Fruit fly (Drosophila melanogaster) whole organism, embryonic: Measurements from ENCODE around the gene Ccdc58.

ENCODE experiments used
- Adf1 ChIP-seq: fragments of 200-800 bp; sonication (Bioruptor generic); IDR thresholded peaks from 2 replicates; pipeline ENCODE4 v1.3.6; 2022; ENCODE audit warnings: missing biosample characterization, missing genetic modification characterization
- Blimp-1 ChIP-seq: fragments of 200-800 bp; sonication (Bioruptor generic); optimal IDR thresholded peaks from 3 replicates; lab custom pipeline; 2018; ENCODE audit warnings: missing biosample characterization, missing genetic modification characterization, mild to moderate bottlenecking, moderate library complexity, missing genetic modification reagents
- CG11456 ChIP-seq: fragments of 200-800 bp; sonication (Bioruptor generic); IDR thresholded peaks from 3 replicates; pipeline ENCODE4 v1.3.6; 2022; ENCODE audit warnings: missing biosample characterization, missing genetic modification characterization
- CG12659 ChIP-seq: fragments of 200-800 bp; sonication (Bioruptor generic); optimal IDR thresholded peaks from 3 replicates; lab custom pipeline; 2017; ENCODE audit warnings: mild to moderate bottlenecking, missing biosample characterization, missing genetic modification reagents, missing genetic modification characterization
- CG12942 ChIP-seq: fragments of 200-800 bp; sonication (Bioruptor generic); optimal IDR thresholded peaks from 3 replicates; lab custom pipeline; 2016; ENCODE audit warnings: missing biosample characterization, missing genetic modification characterization
- CG13296 ChIP-seq: fragments of 200-800 bp; sonication (Bioruptor generic); optimal IDR thresholded peaks from 3 replicates; lab custom pipeline; 2018; ENCODE audit warnings: missing biosample characterization, mild to moderate bottlenecking, missing genetic modification characterization
- CG14441 ChIP-seq: fragments of 200-800 bp; sonication (Bioruptor generic); IDR thresholded peaks from 2 replicates; pipeline ENCODE4 v1.3.6; 2022; ENCODE audit warnings: missing biosample characterization, missing genetic modification characterization
- CG15514 ChIP-seq: fragments of 200-800 bp; sonication (Bioruptor generic); optimal IDR thresholded peaks from 3 replicates; lab custom pipeline; 2017; ENCODE audit warnings: missing biosample characterization, missing genetic modification characterization, mild to moderate bottlenecking, moderate library complexity, missing genetic modification reagents
- CG15601 ChIP-seq: fragments of 200-800 bp; sonication (Bioruptor generic); optimal IDR thresholded peaks from 3 replicates; lab custom pipeline; 2019; ENCODE audit warnings: missing biosample characterization, mild to moderate bottlenecking, missing genetic modification characterization, moderate library complexity
- CG17359 ChIP-seq: fragments of 200-800 bp; sonication (Bioruptor generic); optimal IDR thresholded peaks from 3 replicates; lab custom pipeline; 2018; ENCODE audit warnings: missing biosample characterization, mild to moderate bottlenecking, missing genetic modification characterization, moderate library complexity
- CG18764 ChIP-seq: fragments of 200-800 bp; sonication (Bioruptor generic); optimal IDR thresholded peaks from 3 replicates; lab custom pipeline; 2016; ENCODE audit warnings: missing biosample characterization, missing genetic modification characterization
- CG2116 ChIP-seq: fragments of 200-800 bp; sonication (Bioruptor generic); optimal IDR thresholded peaks from 3 replicates; lab custom pipeline; 2018; ENCODE audit warnings: missing biosample characterization, mild to moderate bottlenecking, missing genetic modification characterization
- CG3065 ChIP-seq: fragments of 200-800 bp; sonication (Bioruptor generic); optimal IDR thresholded peaks from 2 replicates; lab custom pipeline; 2016; ENCODE audit warnings: missing biosample characterization, missing genetic modification characterization
- CG31224 ChIP-seq: fragments of 200-800 bp; sonication (Bioruptor generic); IDR thresholded peaks from 2 replicates; pipeline ENCODE4 v1.3.6; 2022; ENCODE audit warnings: missing biosample characterization, missing genetic modification characterization
- CG3838 ChIP-seq: fragments of 200-800 bp; sonication (Bioruptor generic); optimal IDR thresholded peaks from 3 replicates; lab custom pipeline; 2016; ENCODE audit warnings: missing biosample characterization, missing genetic modification characterization
- CG3847 ChIP-seq: fragments of 200-800 bp; sonication (Bioruptor generic); IDR thresholded peaks from 2 replicates; pipeline ENCODE4 v1.3.6; 2022; ENCODE audit warnings: missing biosample characterization, missing genetic modification characterization
- CG4360 ChIP-seq: fragments of 200-800 bp; sonication (Bioruptor generic); IDR thresholded peaks from 2 replicates; pipeline ENCODE4 v1.3.6; 2022; ENCODE audit warnings: missing biosample characterization, missing genetic modification characterization
- CG6813 ChIP-seq: fragments of 200-800 bp; sonication (Bioruptor generic); optimal IDR thresholded peaks from 2 replicates; lab custom pipeline; 2017; ENCODE audit warnings: missing biosample characterization, missing genetic modification characterization, mild to moderate bottlenecking, moderate library complexity, missing genetic modification reagents
- CG9215 ChIP-seq: fragments of 200-800 bp; sonication (Bioruptor generic); IDR thresholded peaks from 2 replicates; pipeline ENCODE4 v1.3.6; 2022; ENCODE audit warnings: missing biosample characterization, missing genetic modification characterization
- Chrac-16 ChIP-seq: fragments of 200-800 bp; sonication (Bioruptor generic); optimal IDR thresholded peaks from 3 replicates; lab custom pipeline; 2016; ENCODE audit warnings: missing biosample characterization, missing genetic modification characterization
- D19B ChIP-seq: fragments of 200-800 bp; sonication (Bioruptor generic); optimal IDR thresholded peaks from 2 replicates; lab custom pipeline; 2017; ENCODE audit warnings: missing biosample characterization, mild to moderate bottlenecking, missing genetic modification characterization
- ERR ChIP-seq: fragments of 200-800 bp; sonication (Bioruptor generic); optimal IDR thresholded peaks from 2 replicates; lab custom pipeline; 2016; ENCODE audit warnings: missing biosample characterization, missing genetic modification characterization
- Gug ChIP-seq: fragments of 200-800 bp; sonication (Bioruptor generic); IDR thresholded peaks from 4 replicates; pipeline ENCODE4 v1.3.6; 2022; ENCODE audit warnings: missing biosample characterization, missing genetic modification characterization
- Jarid2 ChIP-seq: fragments of 200-800 bp; sonication (Bioruptor generic); optimal IDR thresholded peaks from 3 replicates; lab custom pipeline; 2017; ENCODE audit warnings: mild to moderate bottlenecking, missing biosample characterization, missing genetic modification reagents, missing genetic modification characterization
- MBD-R2 ChIP-seq: fragments of 200-800 bp; sonication (Bioruptor generic); IDR thresholded peaks from 2 replicates; pipeline ENCODE4 v1.3.6; 2022; ENCODE audit warnings: missing biosample characterization, missing genetic modification characterization
- Med ChIP-seq: fragments of 200-800 bp; sonication (Bioruptor generic); peaks from one replicate; lab custom pipeline; 2016; ENCODE audit warnings: missing biosample characterization, missing genetic modification characterization, mild to moderate bottlenecking, inconsistent platforms, moderate library complexity
- Neu2 ChIP-seq: fragments of 200-800 bp; sonication (Bioruptor generic); optimal IDR thresholded peaks from 3 replicates; lab custom pipeline; 2016; ENCODE audit warnings: missing biosample characterization, missing genetic modification characterization, borderline replicate concordance
- NfI ChIP-seq: fragments of 200-800 bp; sonication (Bioruptor generic); optimal IDR thresholded peaks from 3 replicates; lab custom pipeline; 2018; ENCODE audit warnings: missing biosample characterization, mild to moderate bottlenecking, missing genetic modification characterization, moderate library complexity
- Sox102F ChIP-seq: fragments of 200-800 bp; sonication (Bioruptor generic); optimal IDR thresholded peaks from 2 replicates; lab custom pipeline; 2018; ENCODE audit warnings: missing biosample characterization, mild to moderate bottlenecking, missing genetic modification characterization, moderate library complexity
- Trl ChIP-seq, 3 experiments: fragments of >200 bp in 2 of 3; fragments of 200-800 bp in 1 of 3; sonication (Bioruptor generic) in 1 of 3; optimal IDR thresholded peaks; 2 replicates in 1 of 3; 3 replicates in 2 of 3; lab custom pipeline; 2016 to 2017; ENCODE audit warnings: missing biosample characterization in 1 of 3, missing genetic modification characterization in 1 of 3
- ato ChIP-seq: fragments of 200-800 bp; sonication (Bioruptor generic); IDR thresholded peaks from 2 replicates; pipeline ENCODE4 v1.3.6; 2022; ENCODE audit warnings: missing biosample characterization, missing genetic modification characterization; ENCODE audit not compliant: partially characterized antibody
- bigmax ChIP-seq: fragments of 200-800 bp; sonication (Bioruptor generic); optimal IDR thresholded peaks from 2 replicates; lab custom pipeline; 2018; ENCODE audit warnings: missing biosample characterization, mild to moderate bottlenecking, missing genetic modification characterization
- cad ChIP-seq: fragments of >200 bp; optimal IDR thresholded peaks from 2 replicates; lab custom pipeline; 2017; ENCODE audit warnings: missing biosample characterization, missing genetic modification characterization
- cg ChIP-seq: fragments of 200-800 bp; sonication (Bioruptor generic); optimal IDR thresholded peaks from 3 replicates; lab custom pipeline; 2019; ENCODE audit warnings: missing biosample characterization, mild to moderate bottlenecking, missing genetic modification characterization, moderate library complexity
- corto ChIP-seq: fragments of 200-800 bp; sonication (Bioruptor generic); optimal IDR thresholded peaks from 2 replicates; lab custom pipeline; 2016; ENCODE audit warnings: missing biosample characterization, mild to moderate bottlenecking, missing genetic modification characterization, moderate library complexity
- crol ChIP-seq: fragments of 200-800 bp; sonication (Bioruptor generic); IDR thresholded peaks from 2 replicates; pipeline ENCODE4 v1.3.6; 2022; ENCODE audit warnings: missing biosample characterization, missing genetic modification characterization
- crp ChIP-seq, 2 experiments: fragments of 200-800 bp; sonication (Bioruptor generic); optimal IDR thresholded peaks; 2 replicates in 1 of 2; 3 replicates in 1 of 2; lab custom pipeline; 2017; ENCODE audit warnings: missing biosample characterization in 2 of 2, missing genetic modification characterization in 2 of 2, mild to moderate bottlenecking in 1 of 2, moderate library complexity in 1 of 2
- dm ChIP-seq: fragments of 200-800 bp; sonication (Bioruptor generic); optimal IDR thresholded peaks from 3 replicates; lab custom pipeline; 2016; ENCODE audit warnings: missing biosample characterization, missing genetic modification characterization
- exex ChIP-seq: fragments of 200-800 bp; sonication (Bioruptor generic); optimal IDR thresholded peaks from 4 replicates; lab custom pipeline; 2018; ENCODE audit warnings: missing biosample characterization, mild to moderate bottlenecking, missing genetic modification characterization, moderate library complexity
- gcm ChIP-seq: fragments of 200-800 bp; sonication (Bioruptor generic); optimal IDR thresholded peaks from 2 replicates; lab custom pipeline; 2019; ENCODE audit warnings: missing biosample characterization, mild to moderate bottlenecking, missing genetic modification characterization, moderate library complexity
- grau ChIP-seq: fragments of 200-800 bp; optimal IDR thresholded peaks from 3 replicates; lab custom pipeline; 2019; ENCODE audit warnings: missing biosample characterization, mild to moderate bottlenecking, missing genetic modification characterization, moderate library complexity
- hth ChIP-seq: fragments of >200 bp; optimal IDR thresholded peaks from 2 replicates; lab custom pipeline; 2017; ENCODE audit warnings: inconsistent platforms
- nom ChIP-seq: fragments of 200-800 bp; sonication (Bioruptor generic); optimal IDR thresholded peaks from 2 replicates; lab custom pipeline; 2017; ENCODE audit warnings: missing biosample characterization, missing genetic modification characterization, mild to moderate bottlenecking, moderate library complexity, missing genetic modification reagents
- onecut ChIP-seq: fragments of 200-800 bp; sonication (Bioruptor generic); IDR thresholded peaks from 2 replicates; pipeline ENCODE4 v1.3.6; 2022; ENCODE audit warnings: missing biosample characterization, missing genetic modification characterization
- org-1 ChIP-seq: fragments of 200-800 bp; sonication (Bioruptor generic); optimal IDR thresholded peaks from 2 replicates; lab custom pipeline; 2017; ENCODE audit warnings: missing biosample characterization, missing genetic modification characterization
- pfk ChIP-seq: fragments of 200-800 bp; sonication (Bioruptor generic); optimal IDR thresholded peaks from 2 replicates; lab custom pipeline; 2018; ENCODE audit warnings: missing biosample characterization, mild to moderate bottlenecking, missing genetic modification characterization, moderate library complexity
- psq ChIP-seq: fragments of 200-800 bp; sonication (Bioruptor generic); optimal IDR thresholded peaks from 2 replicates; lab custom pipeline; 2017; ENCODE audit warnings: missing biosample characterization, missing genetic modification characterization
- ro ChIP-seq: fragments of 200-800 bp; sonication (Bioruptor generic); IDR thresholded peaks from 2 replicates; pipeline ENCODE4 v1.3.6; 2022; ENCODE audit warnings: missing biosample characterization, missing genetic modification characterization
- sim ChIP-seq: fragments of 200-800 bp; sonication (Bioruptor generic); IDR thresholded peaks from 2 replicates; pipeline ENCODE4 v1.3.6; 2022; ENCODE audit warnings: missing biosample characterization, missing genetic modification characterization
- sr ChIP-seq: fragments of 200-800 bp; sonication (Bioruptor generic); IDR thresholded peaks from 3 replicates; pipeline ENCODE4 v1.3.6; 2022; ENCODE audit warnings: missing biosample characterization, missing genetic modification characterization

The Ccdc58 gene

DNA sequence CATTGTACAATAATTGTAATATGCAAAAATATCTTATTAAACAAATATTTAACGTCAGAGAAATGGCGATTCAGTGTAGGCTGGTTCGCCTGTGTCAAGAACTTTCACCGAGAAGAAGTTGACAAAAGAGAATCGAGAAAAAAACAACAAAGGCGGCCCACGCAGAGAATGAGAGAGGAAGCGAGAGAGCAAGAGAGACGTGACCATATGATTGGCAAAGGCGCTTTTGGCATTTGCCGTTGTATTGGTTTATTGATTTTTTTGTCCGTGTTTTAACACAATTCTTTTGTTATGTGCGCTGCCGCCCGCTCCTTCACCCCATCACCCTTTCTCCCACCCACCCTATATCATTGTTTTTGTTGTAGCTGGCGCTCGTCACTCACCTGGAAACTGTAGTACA lies 28.2 kb downstream of the Ccdc58 start:
- no peak for TF ChIP-seq CG3847 (GFP tag; lab: Robert Waterston, UW)
- peak; percentile 14 for TF ChIP-seq CG15514
- TF ChIP-seq CG11456 = no peak
- TF ChIP-seq NfI (GFP tag; lab: Kevin White, UChicago) = no peak
- TF ChIP-seq nom = peak; percentile 48
- no peak for TF ChIP-seq Chrac-16 (GFP tag; lab: Kevin White, UChicago)
- TF ChIP-seq CG4360 (GFP tag; lab: Robert Waterston, UW) = 0 out of 2 replicates have a peak, but pooled peaks have one; percentile 13
- peak; percentile 36 for TF ChIP-seq psq (GFP tag; lab: Kevin White, UChicago)
- no peak for TF ChIP-seq Blimp-1
- peak; percentile 60 for TF ChIP-seq Med (GFP tag; lab: Kevin White, UChicago)
- peak; percentile 42 for TF ChIP-seq cg (GFP tag; lab: Kevin White, UChicago)
- peak; percentile 66 for TF ChIP-seq grau (tag; lab: Kevin White, UChicago)
- peak; percentile 28; the same call in 1 of the 2 replicates for TF ChIP-seq MBD-R2
- peak; percentile 62 to 70 for TF ChIP-seq Trl (optimal IDR thresholded peaks at IDR 0.05; lab: Kevin White, UChicago)
- no peak for TF ChIP-seq Trl (GFP tag; optimal IDR thresholded peaks at IDR 0.05; lab: Kevin White, UChicago)
- TF ChIP-seq sim = peak; percentile 28; the same call in 1 of the 2 replicates
- TF ChIP-seq cad = no peak
- TF ChIP-seq sr (GFP tag; lab: Robert Waterston, UW) = peak; percentile 81
- TF ChIP-seq CG2116 = no peak
- TF ChIP-seq Gug (GFP tag; lab: Robert Waterston, UW) = no peak
- peak; percentile 16 for TF ChIP-seq pfk (GFP tag; lab: Kevin White, UChicago)
- TF ChIP-seq CG12659 (GFP tag; lab: Kevin White, UChicago) = no peak
- TF ChIP-seq crp (GFP tag; optimal IDR thresholded peaks at IDR 0.05; lab: Kevin White, UChicago) = peak in 1 of 2 experiments; percentile 17
- peak; percentile 98 for TF ChIP-seq onecut
- no peak for TF ChIP-seq Neu2 (GFP tag; lab: Kevin White, UChicago)
- TF ChIP-seq dm (GFP tag; lab: Kevin White, UChicago) = no peak
- TF ChIP-seq crol = peak; percentile 70

DNA sequence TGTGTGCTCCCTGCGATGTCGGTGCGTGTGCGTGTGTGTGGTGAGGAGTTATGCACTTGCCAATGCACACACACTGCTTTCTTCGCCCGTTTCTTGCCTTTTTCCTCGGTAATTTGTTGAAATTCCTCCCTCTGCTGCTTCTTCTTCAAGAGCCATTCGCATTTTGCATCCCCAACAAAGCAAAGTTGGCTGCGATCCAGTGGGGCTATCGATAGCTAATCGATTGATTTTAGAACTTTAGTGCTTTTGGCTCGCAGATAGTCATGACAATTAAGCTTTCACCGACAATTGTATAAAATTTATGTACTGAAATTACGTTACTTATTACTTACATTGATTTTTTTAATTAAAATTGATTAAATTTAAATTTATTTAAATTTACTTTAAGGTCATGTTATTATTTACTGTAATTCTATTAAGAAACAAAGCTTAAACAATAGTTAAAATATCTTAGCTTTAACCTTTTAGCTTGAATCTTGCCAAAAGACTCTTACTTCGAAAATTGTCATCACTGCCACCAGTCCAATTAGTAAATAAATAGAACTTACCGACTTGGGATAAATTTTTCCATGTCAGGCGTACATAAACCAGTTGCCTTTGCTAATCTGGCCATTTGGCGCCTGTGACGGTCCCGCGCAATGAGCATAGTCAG lies 29.3 kb downstream of the Ccdc58 start, which contains the start of the genes trc and CG32221:
TSS of gene trc (minus strand) at position 162 of the 652 bp plus-strand sequence.
TSS of gene CG32221 (plus strand) at position 528 of the 652 bp plus-strand sequence.
- TF ChIP-seq Blimp-1 (no peak), CG6813 (GFP tag; lab: Kevin White, UChicago) (no peak), CG31224 (peak; percentile 24; the same call in 1 of the 2 replicates), exex (no peak), corto (no peak), CG9215 (GFP tag; lab: Robert Waterston, UW) (no peak), CG3065 (GFP tag; lab: Kevin White, UChicago) (no peak), ato (GFP tag; lab: Robert Waterston, UW) (no peak), ro (GFP tag; lab: Robert Waterston, UW) (no peak), ERR (GFP tag; lab: Kevin White, UChicago) (no peak), CG15601 (no peak), Adf1 (no peak), Jarid2 (no peak), CG13296 (GFP tag; lab: Kevin White, UChicago) (no peak), hth (lab: Kevin White, UChicago) (no peak), org-1 (GFP tag; lab: Kevin White, UChicago) (no peak), Sox102F (GFP tag; lab: Kevin White, UChicago) (no peak), CG12942 (peak; percentile 27), CG14441 (0 out of 2 replicates have a peak, but pooled peaks have one; percentile 7), CG17359 (tag; lab: Kevin White, UChicago) (peak; percentile 33), gcm (GFP tag; lab: Kevin White, UChicago) (no peak), CG3838 (GFP tag; lab: Kevin White, UChicago) (no peak), CG18764 (GFP tag; lab: Kevin White, UChicago) (peak; percentile 24), bigmax (GFP tag; lab: Kevin White, UChicago) (no peak), D19B (GFP tag; lab: Kevin White, UChicago) (no peak)
